Fruit fly (Drosophila melanogaster): Measurements from ENCODE around the gene CG15728.

- TF ChIP-seq OdsH (GFP tag; optimal IDR thresholded peaks at IDR 0.05) (no peak), CG9705 (GFP tag; optimal IDR thresholded peaks at IDR 0.05) (no peak), Abd-B (GFP tag; optimal IDR thresholded peaks at IDR 0.05) (no peak), CG32264 (GFP tag; optimal IDR thresholded peaks at IDR 0.05) (no peak), fru (GFP tag; optimal IDR thresholded peaks at IDR 0.05) (no peak)
These were observed 2.5 kb upstream of the CG15728 start for dm6 chrX:12621640-12622039.
